Fruit fly (Drosophila melanogaster): ENCODE data around the gene CG9915.

- no peak for TF ChIP-seq GATAd (GFP tag; optimal IDR thresholded peaks at IDR 0.05)
- no peak for TF ChIP-seq N (GFP tag; optimal IDR thresholded peaks at IDR 0.05)
- peak; percentile 92 for TF ChIP-seq OdsH (GFP tag; optimal IDR thresholded peaks at IDR 0.05)
- no peak for TF ChIP-seq usp (GFP tag; optimal IDR thresholded peaks at IDR 0.05)
Measured at dm6 chrX:16332615-16333288, 19.8 kb upstream of the CG9915 start.
